Worm (Caenorhabditis elegans): ENCODE results near the gene dgk-3.

DNA sequence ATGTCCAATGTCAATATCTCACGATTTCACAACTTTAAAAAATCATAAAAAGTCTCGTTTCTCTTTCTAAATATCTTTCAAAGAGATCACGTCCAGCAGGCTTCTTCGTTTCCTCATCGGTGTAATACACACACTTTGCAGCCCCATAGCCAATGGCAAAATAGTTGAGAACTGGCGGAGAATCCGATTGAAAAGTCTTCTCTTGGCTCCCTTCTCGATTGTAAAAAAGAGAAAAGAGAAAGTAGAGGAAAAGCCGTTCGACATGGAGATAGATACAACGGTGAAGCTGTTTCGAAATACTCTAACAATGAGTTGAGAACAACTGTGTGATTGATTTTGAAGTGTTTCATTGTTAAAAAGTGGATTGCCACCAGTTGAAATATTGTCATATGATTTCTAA, 11.1 kb upstream of the dgk-3 start:
- TF ChIP-seq ztf-29 (GFP tag; IDR thresholded peaks at IDR 0.05) (no peak), ztf-23 (GFP tag; IDR thresholded peaks at IDR 0.05) (no peak), klf-2 (GFP tag; conservative IDR thresholded peaks at IDR 0.05) (no peak), flt-1 (GFP tag; IDR thresholded peaks at IDR 0.05) (no peak), T22C8.4 (GFP tag; IDR thresholded peaks at IDR 0.05) (no peak), ref-1 (GFP tag; conservative IDR thresholded peaks at IDR 0.05) (no peak), cog-1 (tag; optimal IDR thresholded peaks at IDR 0.05) (no peak), med-1 (GFP tag; optimal IDR thresholded peaks at IDR 0.05; ENCODE audit: insufficient read depth) (no peak)

Data from whole organism, midembryonic.